Worm (Caenorhabditis elegans) whole organism, L4 larva: ENCODE data around the gene F26F2.3.

ENCODE experiments used
- Y105C5A.15 ChIP-seq: fragments of 200-800 bp; sonication (Bioruptor generic); IDR thresholded peaks from 2 replicates; pipeline ENCODE4 v1.3.6; 2022; ENCODE audit warnings: missing genetic modification characterization, missing compliant biosample characterization
- hlh-30 ChIP-seq: sonication (generic microtip); optimal IDR thresholded peaks from 2 replicates; lab custom pipeline; 2017; ENCODE audit warnings: antibody characterized with exemption, mild to moderate bottlenecking, missing genetic modification characterization, missing compliant biosample characterization; ENCODE audit not compliant: insufficient read depth
- lin-39 ChIP-seq: fragments of 150-350 bp; optimal IDR thresholded peaks from 2 replicates; lab custom pipeline; 2014; ENCODE audit warnings: missing biosample characterization, missing genetic modification reagents, missing genetic modification characterization
- nhr-11 ChIP-seq: fragments of 150-350 bp; optimal IDR thresholded peaks from 2 replicates; lab custom pipeline; 2014; ENCODE audit warnings: missing biosample characterization, missing genetic modification characterization
- nhr-28 ChIP-seq: fragments of 150-350 bp; optimal IDR thresholded peaks from 2 replicates; lab custom pipeline; 2014; ENCODE audit warnings: missing biosample characterization, missing genetic modification characterization
- nhr-76 ChIP-seq: fragments of 150-350 bp; optimal IDR thresholded peaks from 2 replicates; lab custom pipeline; 2014; ENCODE audit warnings: missing biosample characterization, missing genetic modification characterization
- pha-4 ChIP-seq, 2 experiments: fragments of 150-350 bp in 1 of 2; fragments of 200-800 bp in 1 of 2; sonication (Bioruptor generic) in 1 of 2; IDR thresholded peaks in 1 of 2; optimal IDR thresholded peaks in 1 of 2; 2 replicates each; pipeline versions ENCODE4 v1.3.6 to Lab custom; 2014 to 2022; ENCODE audit warnings: missing genetic modification characterization in 2 of 2, missing genetic modification reagents in 2 of 2, missing biosample characterization in 1 of 2, missing compliant biosample characterization in 1 of 2
- tag-97 ChIP-seq: fragments of 200-800 bp; sonication (Bioruptor generic); IDR thresholded peaks from 2 replicates; pipeline ENCODE4 v1.3.6; 2022; ENCODE audit warnings: missing genetic modification characterization, missing compliant biosample characterization
- tra-1 ChIP-seq: fragments of 200-800 bp; sonication (Bioruptor generic); IDR thresholded peaks from 2 replicates; pipeline ENCODE4 v1.3.6; 2022; ENCODE audit warnings: missing genetic modification reagents, missing genetic modification characterization, missing compliant biosample characterization
- unc-130 ChIP-seq: sonication (generic microtip); optimal IDR thresholded peaks from 2 replicates; lab custom pipeline; 2016; ENCODE audit warnings: missing genetic modification reagents, missing genetic modification characterization, missing compliant biosample characterization

ce11 chrV:20579534-20579933 is 13.2 kb upstream of the F26F2.3 start, which contains the start of gene F26F2.8:
- TF ChIP-seq lin-39 (tag; lab: Kevin White, UChicago), result no peak
- no peak for TF ChIP-seq tag-97 (GFP tag; lab: Robert Waterston, UW)
- TF ChIP-seq unc-130 (GFP tag; lab: Kevin White, UChicago), result no peak
- TF ChIP-seq pha-4 (GFP tag; IDR thresholded peaks at IDR 0.05; lab: Robert Waterston, UW), result no peak
- TF ChIP-seq pha-4 (tag; optimal IDR thresholded peaks at IDR 0.05; lab: Kevin White, UChicago), result no peak
- TF ChIP-seq tra-1 (GFP tag; lab: Robert Waterston, UW), result no peak
- TF ChIP-seq nhr-28, result no peak
- TF ChIP-seq nhr-76 (tag; lab: Kevin White, UChicago), result no peak
- no peak for TF ChIP-seq Y105C5A.15 (GFP tag; lab: Robert Waterston, UW)
- TF ChIP-seq hlh-30 (tag; lab: Kevin White, UChicago), result no peak
- TF ChIP-seq nhr-11 (tag; lab: Kevin White, UChicago), result no peak
